Fruit fly (Drosophila melanogaster): ENCODE results near the gene CG31220.

CG31220 gene

dm6 chr3R:19632685-19633116, 15.6 kb upstream of the CG31220 start, which contains the start of gene CG6231 (continued):
- TF ChIP-seq CG3163 (GFP tag; optimal IDR thresholded peaks at IDR 0.05) (no peak), CG2678 (tag; optimal IDR thresholded peaks at IDR 0.05) (peak; percentile 2), CG6813 (GFP tag; optimal IDR thresholded peaks at IDR 0.05) (no peak), zf30C (GFP tag; optimal IDR thresholded peaks at IDR 0.05) (peak; percentile 18), CG3281 (GFP tag; optimal IDR thresholded peaks at IDR 0.05) (no peak), CG43689 (GFP tag; IDR thresholded peaks at IDR 0.05) (no peak), CG2129 (GFP tag; IDR thresholded peaks at IDR 0.05; ENCODE audit: partially characterized antibody) (no peak), CG11560 (tag; IDR thresholded peaks at IDR 0.05) (no peak), gsb-n (tag; optimal IDR thresholded peaks at IDR 0.05) (no peak), Ets97D (GFP tag; optimal IDR thresholded peaks at IDR 0.05) (no peak), pnt (GFP tag; optimal IDR thresholded peaks at IDR 0.05) (peak; percentile 14), CG13296 (GFP tag; optimal IDR thresholded peaks at IDR 0.05) (no peak), inv (GFP tag; IDR thresholded peaks at IDR 0.05; ENCODE audit: partially characterized antibody) (no peak), Nf-YA (GFP tag; IDR thresholded peaks at IDR 0.05) (no peak; the same call in 1 of the 2 replicates), HHEX (GFP tag; optimal IDR thresholded peaks at IDR 0.05) (no peak), Lhr (GFP tag; optimal IDR thresholded peaks at IDR 0.05) (no peak), al (GFP tag; IDR thresholded peaks at IDR 0.05) (no peak), TFAM (GFP tag; optimal IDR thresholded peaks at IDR 0.05) (no peak), br (optimal IDR thresholded peaks at IDR 0.05) (no peak), CG6254 (GFP tag; optimal IDR thresholded peaks at IDR 0.05) (no peak), CG13123 (GFP tag; optimal IDR thresholded peaks at IDR 0.05) (no peak), CG14860 (GFP tag; IDR thresholded peaks at IDR 0.05; ENCODE audit: partially characterized antibody) (no peak), Neu2 (GFP tag; optimal IDR thresholded peaks at IDR 0.05; ENCODE audit: borderline replicate concordance) (no peak), Hr3 (GFP tag; optimal IDR thresholded peaks at IDR 0.05) (no peak), CG8944 (GFP tag; optimal IDR thresholded peaks at IDR 0.05) (no peak), Six4 (GFP tag; optimal IDR thresholded peaks at IDR 0.05) (no peak), vfl (GFP tag; optimal IDR thresholded peaks at IDR 0.05) (no peak), bab2 (GFP tag; optimal IDR thresholded peaks at IDR 0.05) (no peak), CG9817 (tag; optimal IDR thresholded peaks at IDR 0.05) (no peak), CoRest (tag; optimal IDR thresholded peaks at IDR 0.05) (no peak), CG5245 (GFP tag; optimal IDR thresholded peaks at IDR 0.05) (no peak), Abd-B (GFP tag; optimal IDR thresholded peaks at IDR 0.05) (no peak), CG7745 (tag; optimal IDR thresholded peaks at IDR 0.05) (no peak), sqz (GFP tag; optimal IDR thresholded peaks at IDR 0.05) (no peak), pfk (GFP tag; optimal IDR thresholded peaks at IDR 0.05) (no peak), Hand (GFP tag; optimal IDR thresholded peaks at IDR 0.05) (no peak), CG11093 (GFP tag; IDR thresholded peaks at IDR 0.05) (no peak), Dp (GFP tag; optimal IDR thresholded peaks at IDR 0.05) (no peak), mirr (GFP tag; optimal IDR thresholded peaks at IDR 0.05) (peak; percentile 4), CG4854 (GFP tag; optimal IDR thresholded peaks at IDR 0.05) (no peak), nom (GFP tag; optimal IDR thresholded peaks at IDR 0.05) (no peak), Nf-YB (GFP tag; optimal IDR thresholded peaks at IDR 0.05) (no peak), CG15696 (tag; optimal IDR thresholded peaks at IDR 0.05) (no peak), yki (optimal IDR thresholded peaks at IDR 0.05) (peak; percentile 18), psq (GFP tag; optimal IDR thresholded peaks at IDR 0.05) (no peak), mam (GFP tag; optimal IDR thresholded peaks at IDR 0.05) (peak; percentile 21), NC2β (GFP tag; optimal IDR thresholded peaks at IDR 0.05) (no peak), CG32767 (GFP tag; IDR thresholded peaks at IDR 0.05) (peak; percentile 54; the same call in 1 of the 2 replicates), CG9437 (GFP tag; optimal IDR thresholded peaks at IDR 0.05) (no peak), seq (GFP tag; IDR thresholded peaks at IDR 0.05) (no peak), wdn (GFP tag; IDR thresholded peaks at IDR 0.05) (no peak), CG6689 (GFP tag; IDR thresholded peaks at IDR 0.05) (no peak)
